Worm (Caenorhabditis elegans) whole organism, L1 larva: ENCODE measurements around the gene wht-5.

ENCODE experiments used
- ceh-63 ChIP-seq: fragments of 200-800 bp; sonication (Bioruptor generic); optimal IDR thresholded peaks from 2 replicates; lab custom pipeline; 2018; ENCODE audit warnings: mild to moderate bottlenecking, missing genetic modification characterization, missing compliant biosample characterization
- ceh-8 ChIP-seq: fragments of 200-800 bp; sonication (Bioruptor generic); optimal IDR thresholded peaks from 2 replicates; lab custom pipeline; 2018; ENCODE audit warnings: mild to moderate bottlenecking, missing genetic modification characterization, moderate library complexity, missing compliant biosample characterization
- ceh-82 ChIP-seq, 3 experiments: fragments of 150-350 bp in 1 of 3; sonication (generic microtip) in 2 of 3; optimal IDR thresholded peaks; 2 replicates each; lab custom pipeline; 2014 to 2017; ENCODE audit warnings: missing biosample characterization in 3 of 3, missing genetic modification characterization in 3 of 3
- lsy-2 ChIP-seq, 2 experiments: fragments of 150-350 bp; optimal IDR thresholded peaks; 2 replicates each; lab custom pipeline; 2014; ENCODE audit warnings: missing biosample characterization in 2 of 2, missing genetic modification characterization in 2 of 2
- nhr-85 ChIP-seq: sonication (generic microtip); peaks from one replicate; lab custom pipeline; 2016; ENCODE audit warnings: missing genetic modification characterization, inconsistent platforms, missing compliant biosample characterization

wht-5 gene

DNA sequence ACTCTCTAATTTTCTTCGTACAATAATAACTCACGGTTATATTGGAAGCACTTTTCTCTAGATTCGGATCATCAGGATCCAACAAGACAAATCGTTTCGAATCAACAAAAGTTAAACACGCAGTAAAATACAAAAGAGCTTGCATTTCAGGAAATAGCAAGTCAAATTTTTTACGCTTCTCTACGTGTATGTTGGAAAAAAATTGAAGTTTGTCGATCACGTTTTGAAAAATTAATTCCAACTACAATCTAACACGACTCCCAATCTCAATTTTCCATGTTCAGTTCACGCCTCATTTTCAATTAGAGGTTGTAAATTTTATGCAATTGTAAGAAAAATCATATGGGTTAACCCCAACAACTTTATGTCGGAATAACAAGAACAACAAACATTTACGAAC is 52.6 kb downstream of the wht-5 start, which contains the start of gene spe-45:
TSS of gene spe-45 (minus strand) at position 145 of the 400 bp plus-strand sequence.
- TF ChIP-seq ceh-8 (no peak), ceh-82 (tag; optimal IDR thresholded peaks at IDR 0.05; lab: Kevin White, UChicago) (no peak), ceh-63 (no peak), lsy-2 (tag; optimal IDR thresholded peaks at IDR 0.05; lab: Kevin White, UChicago) (peak in 1 of 2 experiments; percentile 40), nhr-85 (tag; lab: Kevin White, UChicago) (peak; percentile 33)
